Fruit fly (Drosophila melanogaster) whole organism: Measurements from ENCODE around the gene CG15147.

Experiments
- CG8478 ChIP-seq: fragments of >200 bp; optimal IDR thresholded peaks from 2 replicates; lab custom pipeline; 2018; ENCODE audit warnings: inconsistent platforms
- usp ChIP-seq: fragments of >200 bp; optimal IDR thresholded peaks from 2 replicates; lab custom pipeline; 2017; ENCODE audit warnings: missing biosample characterization, missing genetic modification characterization, mixed read lengths

DNA sequence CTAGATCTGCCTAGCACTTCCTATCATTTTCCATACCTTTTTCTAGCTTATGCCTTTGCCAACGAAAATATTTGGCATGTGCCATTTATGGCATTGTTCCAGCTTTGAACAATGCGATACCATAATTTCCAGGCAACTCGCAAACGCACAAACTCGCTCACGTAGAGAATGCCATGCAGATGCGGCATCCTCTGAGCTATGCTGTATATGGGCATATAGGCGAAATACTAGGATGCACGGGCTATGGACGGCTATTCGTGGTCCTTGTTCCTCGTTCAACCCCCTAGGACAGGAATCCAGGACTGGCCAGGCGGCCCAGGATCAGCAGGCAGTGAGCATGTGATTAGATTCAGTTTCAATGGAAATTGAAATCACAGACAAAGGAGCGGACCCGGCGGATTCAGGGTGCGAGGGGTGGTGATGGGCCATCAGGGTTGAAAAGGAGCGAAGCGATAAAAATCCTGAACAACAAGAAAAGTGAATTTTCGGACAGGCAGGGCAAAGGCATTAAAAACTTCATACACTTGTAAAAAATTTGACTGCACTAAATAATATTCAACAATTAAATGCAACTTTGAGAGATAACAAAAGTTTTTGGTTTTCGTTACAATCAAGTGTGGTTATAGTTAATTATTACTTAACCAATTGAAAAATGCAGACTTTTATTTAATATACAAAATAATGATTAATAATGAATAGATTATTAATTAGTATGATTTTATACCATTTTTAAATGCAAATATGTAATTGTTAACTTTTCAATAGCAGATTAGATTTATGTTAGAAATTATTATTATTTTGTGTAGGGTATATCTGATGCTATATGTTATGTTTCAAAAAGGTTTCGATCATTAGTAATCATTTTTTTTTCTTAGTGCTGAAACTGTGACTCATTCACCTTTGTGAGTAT, 37.8 kb downstream of the CG15147 start:
- TF ChIP-seq CG8478 (lab: Kevin White, UChicago) (no peak), usp (GFP tag; lab: Kevin White, UChicago) (no peak)
